Worm (Caenorhabditis elegans) whole organism, L3 larva: ENCODE data around the gene fbxa-56.

ENCODE experiments used
- egl-5 ChIP-seq: fragments of 150-350 bp; optimal IDR thresholded peaks from 2 replicates; lab custom pipeline; 2017; ENCODE audit warnings: missing biosample characterization, missing genetic modification reagents, missing genetic modification characterization, inconsistent platforms
- lin-15B ChIP-seq: fragments of 150-350 bp; optimal IDR thresholded peaks from 2 replicates; lab custom pipeline; 2014; ENCODE audit warnings: missing biosample characterization, missing genetic modification characterization
- nhr-67 ChIP-seq: fragments of 150-350 bp; optimal IDR thresholded peaks from 2 replicates; lab custom pipeline; 2014; ENCODE audit warnings: missing biosample characterization, missing genetic modification characterization
- pqm-1 ChIP-seq: fragments of 150-350 bp; optimal IDR thresholded peaks from 2 replicates; lab custom pipeline; 2017; ENCODE audit warnings: missing biosample characterization, missing genetic modification characterization, inconsistent platforms

- TF ChIP-seq nhr-67 (tag; lab: Kevin White, UChicago), result no peak
- no peak for TF ChIP-seq egl-5 (tag; lab: Kevin White, UChicago)
- TF ChIP-seq pqm-1 (tag; lab: Kevin White, UChicago), result peak; percentile 44
- no peak for TF ChIP-seq lin-15B (tag; lab: Kevin White, UChicago)
Observed at ce11 chrIII:943426-943927, 5.6 kb upstream of the fbxa-56 start, which contains the start of gene fbxa-59.
